Worm (Caenorhabditis elegans) whole organism, young adult: ENCODE results near the gene clec-25.

Experiments used
- B0336.3 ChIP-seq: fragments of 200-800 bp; sonication (Bioruptor generic); IDR thresholded peaks from 2 replicates; pipeline ENCODE4 v1.3.6; 2022; ENCODE audit warnings: missing genetic modification characterization, missing compliant biosample characterization
- C06A6.2 ChIP-seq: fragments of 200-800 bp; sonication (Bioruptor generic); conservative IDR thresholded peaks from 2 replicates; pipeline ENCODE4 v1.3.6; 2022; ENCODE audit warnings: missing genetic modification characterization, missing compliant biosample characterization
- F22D6.2 ChIP-seq: sonication (generic microtip); optimal IDR thresholded peaks from 2 replicates; lab custom pipeline; 2016; ENCODE audit warnings: mild to moderate bottlenecking, missing genetic modification characterization, missing compliant biosample characterization
- F52B5.7 ChIP-seq: sonication (generic microtip); optimal IDR thresholded peaks from 2 replicates; lab custom pipeline; 2016; ENCODE audit warnings: mild to moderate bottlenecking, missing genetic modification characterization, missing compliant biosample characterization
- Y79H2A.3 ChIP-seq: fragments of 200-800 bp; sonication (Bioruptor generic); conservative IDR thresholded peaks from 2 replicates; pipeline ENCODE4 v1.3.6; 2022; ENCODE audit warnings: missing genetic modification reagents, missing genetic modification characterization, missing compliant biosample characterization
- aptf-3 ChIP-seq: fragments of 200-800 bp; sonication (Bioruptor generic); IDR thresholded peaks from 2 replicates; pipeline ENCODE4 v1.3.6; 2022; ENCODE audit warnings: missing genetic modification characterization, missing compliant biosample characterization
- atf-7 ChIP-seq: sonication (generic microtip); optimal IDR thresholded peaks from 2 replicates; lab custom pipeline; 2017; ENCODE audit warnings: mild to moderate bottlenecking, missing genetic modification characterization, missing compliant biosample characterization
- ceh-27 ChIP-seq: fragments of 200-800 bp; sonication (Bioruptor generic); optimal IDR thresholded peaks from 2 replicates; lab custom pipeline; 2018; ENCODE audit warnings: mild to moderate bottlenecking, missing genetic modification characterization, moderate library complexity, missing compliant biosample characterization
- die-1 ChIP-seq: sonication (generic microtip); optimal IDR thresholded peaks from 2 replicates; lab custom pipeline; 2016; ENCODE audit warnings: missing genotype, mild to moderate bottlenecking, missing genetic modification characterization, missing compliant biosample characterization
- dpff-1 ChIP-seq: sonication (generic microtip); optimal IDR thresholded peaks from 2 replicates; lab custom pipeline; 2017; ENCODE audit warnings: mild to moderate bottlenecking, missing genetic modification characterization, missing compliant biosample characterization
- efl-1 ChIP-seq: fragments of 150-350 bp; optimal IDR thresholded peaks from 2 replicates; lab custom pipeline; 2014; ENCODE audit warnings: missing biosample characterization, missing genetic modification reagents, missing genetic modification characterization
- egl-44 ChIP-seq: fragments of 200-800 bp; sonication (Bioruptor generic); IDR thresholded peaks from 2 replicates; pipeline ENCODE4 v1.3.6; 2022; ENCODE audit warnings: missing genetic modification reagents, missing genetic modification characterization, missing compliant biosample characterization
- egrh-3 ChIP-seq: fragments of 200-800 bp; sonication (Bioruptor generic); IDR thresholded peaks from 2 replicates; pipeline ENCODE4 v1.3.6; 2022; ENCODE audit warnings: missing genetic modification reagents, missing genetic modification characterization, missing compliant biosample characterization
- ets-4 ChIP-seq: fragments of 200-800 bp; sonication (Bioruptor generic); optimal IDR thresholded peaks from 2 replicates; lab custom pipeline; 2018; ENCODE audit warnings: mild to moderate bottlenecking, missing genetic modification characterization, missing compliant biosample characterization
- gei-17 ChIP-seq: fragments of 200-800 bp; sonication (Bioruptor generic); optimal IDR thresholded peaks from 2 replicates; lab custom pipeline; 2018; ENCODE audit warnings: mild to moderate bottlenecking, missing genetic modification characterization, missing compliant biosample characterization
- hlh-12 ChIP-seq: sonication (generic microtip); optimal IDR thresholded peaks from 2 replicates; lab custom pipeline; 2016; ENCODE audit warnings: missing genetic modification characterization, missing compliant biosample characterization
- hlh-26 ChIP-seq: fragments of 200-800 bp; sonication (Bioruptor generic); conservative IDR thresholded peaks from 2 replicates; pipeline ENCODE4 v1.3.6; 2022; ENCODE audit warnings: missing genetic modification reagents, missing genetic modification characterization, missing compliant biosample characterization
- hmg-20 ChIP-seq: fragments of 200-800 bp; sonication (Bioruptor generic); IDR thresholded peaks from 2 replicates; pipeline ENCODE4 v1.3.6; 2022; ENCODE audit warnings: missing genetic modification reagents, missing genetic modification characterization, missing compliant biosample characterization
- hsf-1 ChIP-seq: fragments of 200-800 bp; sonication (Bioruptor generic); IDR thresholded peaks from 2 replicates; pipeline ENCODE4 v1.3.6; 2022; ENCODE audit warnings: missing genetic modification reagents, missing genetic modification characterization, missing compliant biosample characterization
- let-526 ChIP-seq: fragments of 200-800 bp; sonication (Bioruptor generic); IDR thresholded peaks from 2 replicates; pipeline ENCODE4 v1.3.6; 2022; ENCODE audit warnings: missing genetic modification reagents, missing genetic modification characterization, missing compliant biosample characterization
- let-607 ChIP-seq, 2 experiments: fragments of 200-800 bp in 1 of 2; sonication (Bioruptor generic) in 1 of 2; sonication (generic microtip) in 1 of 2; optimal IDR thresholded peaks; 2 replicates each; lab custom pipeline; 2016 to 2018; ENCODE audit warnings: mild to moderate bottlenecking in 2 of 2, missing compliant biosample characterization in 2 of 2, missing genetic modification characterization in 2 of 2, moderate library complexity in 2 of 2, missing genotype in 1 of 2
- lin-26 ChIP-seq: fragments of 200-800 bp; sonication (Bioruptor generic); IDR thresholded peaks from 2 replicates; pipeline ENCODE4 v1.3.6; 2022; ENCODE audit warnings: missing genetic modification reagents, missing genetic modification characterization, missing compliant biosample characterization
- mel-28 ChIP-seq: sonication (generic microtip); optimal IDR thresholded peaks from 2 replicates; lab custom pipeline; 2016; ENCODE audit warnings: borderline replicate concordance, mild to moderate bottlenecking, missing genetic modification characterization, missing compliant biosample characterization
- mes-4 ChIP-seq: sonication (generic microtip); optimal IDR thresholded peaks from 2 replicates; lab custom pipeline; 2016; ENCODE audit warnings: missing genotype, missing genetic modification characterization, missing compliant biosample characterization
- mxl-1 ChIP-seq: sonication (generic microtip); optimal IDR thresholded peaks from 2 replicates; lab custom pipeline; 2016; ENCODE audit warnings: missing genetic modification characterization, missing compliant biosample characterization
- nhr-27 ChIP-seq: fragments of 200-800 bp; sonication (Bioruptor generic); optimal IDR thresholded peaks from 2 replicates; lab custom pipeline; 2018; ENCODE audit warnings: mild to moderate bottlenecking, missing genetic modification characterization, moderate library complexity, missing compliant biosample characterization
- nhr-90 ChIP-seq: sonication (generic microtip); optimal IDR thresholded peaks from 2 replicates; lab custom pipeline; 2016; ENCODE audit warnings: missing genotype, mild to moderate bottlenecking, missing genetic modification characterization, missing compliant biosample characterization
- pbrm-1 ChIP-seq: fragments of 200-800 bp; sonication (Bioruptor generic); IDR thresholded peaks from 2 replicates; pipeline ENCODE4 v1.3.6; 2022; ENCODE audit warnings: missing genetic modification reagents, missing genetic modification characterization, missing compliant biosample characterization
- pha-4 ChIP-seq: fragments of 150-350 bp; sonication (generic microtip); optimal IDR thresholded peaks from 2 replicates; lab custom pipeline; 2014; ENCODE audit warnings: missing biosample characterization, missing genetic modification reagents, missing genetic modification characterization
- snpc-3.4 ChIP-seq: sonication (generic microtip); optimal IDR thresholded peaks from 2 replicates; lab custom pipeline; 2017; ENCODE audit warnings: missing genetic modification characterization, mild to moderate bottlenecking, missing compliant biosample characterization, antibody characterized with exemption, moderate library complexity, missing genotype, missing genetic modification reagents
- zfh-2 ChIP-seq: fragments of 200-800 bp; sonication (Bioruptor generic); conservative IDR thresholded peaks from 2 replicates; pipeline ENCODE4 v1.3.6; 2022; ENCODE audit warnings: missing genetic modification reagents, missing genetic modification characterization, missing compliant biosample characterization
- ztf-18 ChIP-seq: sonication (generic microtip); optimal IDR thresholded peaks from 2 replicates; lab custom pipeline; 2016; ENCODE audit warnings: missing genotype, mild to moderate bottlenecking, missing genetic modification characterization, missing compliant biosample characterization
- ztf-3 ChIP-seq: fragments of 200-800 bp; sonication (Bioruptor generic); optimal IDR thresholded peaks from 2 replicates; lab custom pipeline; 2018; ENCODE audit warnings: mild to moderate bottlenecking, missing genetic modification characterization, missing compliant biosample characterization
- ztf-6 ChIP-seq: fragments of 200-800 bp; sonication (Bioruptor generic); IDR thresholded peaks from 2 replicates; pipeline ENCODE4 v1.3.6; 2022; ENCODE audit warnings: missing genetic modification reagents, missing genetic modification characterization, missing compliant biosample characterization

Gene clec-25

DNA sequence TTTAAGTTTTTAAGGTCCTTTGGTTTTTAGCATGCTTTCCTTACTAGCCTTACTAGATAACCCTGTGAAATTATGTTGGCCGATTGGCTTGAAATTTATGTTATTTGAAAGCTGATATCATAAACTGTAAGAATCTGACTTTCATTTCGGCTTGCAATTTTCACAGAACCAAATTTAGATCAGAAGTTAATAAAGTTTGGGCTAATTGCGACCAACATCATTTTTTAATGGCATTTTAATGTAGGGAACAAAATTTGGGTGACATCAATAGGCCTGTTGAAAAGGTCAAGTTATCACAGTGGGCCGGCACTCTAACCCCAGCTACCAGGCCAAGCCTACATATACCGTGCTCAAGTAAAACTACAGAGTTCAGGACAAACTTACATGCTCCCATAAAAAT is 11.7 kb upstream of the clec-25 start:
- TF ChIP-seq gei-17 (GFP tag; lab: Kevin White, UChicago) (no peak), efl-1 (GFP tag; lab: Kevin White, UChicago) (no peak), let-526 (no peak)
- TF ChIP-seq, all 124 proteins: peak for 0

DNA sequence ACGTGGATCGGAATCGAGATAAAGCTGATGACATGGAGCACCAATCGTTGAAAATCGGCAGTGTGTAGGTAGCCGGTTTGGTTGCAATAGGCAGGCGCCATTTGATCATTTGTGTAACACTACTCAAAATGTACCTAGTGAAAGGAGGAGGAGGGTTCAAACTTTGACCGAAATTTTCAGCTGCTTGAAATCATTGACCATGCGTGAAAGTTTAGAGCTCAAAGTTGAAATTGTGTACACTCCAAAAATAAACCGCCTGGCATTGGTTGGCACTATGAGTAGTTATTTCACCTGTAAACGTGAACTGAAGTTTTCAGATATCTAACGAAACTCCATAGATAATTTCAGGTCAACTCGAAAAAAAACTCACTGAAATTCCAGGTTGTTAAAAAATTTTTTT is 11.1 kb upstream of the clec-25 start, which contains the start of gene srh-215:
Gene srh-215 (minus strand): TSS at position 101 of the 400 bp plus-strand sequence.
- TF ChIP-seq nhr-90, result no peak
- no peak for TF ChIP-seq egl-44 (GFP tag; lab: Robert Waterston, UW)
- TF ChIP-seq hmg-20 (GFP tag; lab: Robert Waterston, UW), result no peak
- TF ChIP-seq atf-7 (tag; lab: Kevin White, UChicago), result no peak
- no peak for TF ChIP-seq let-607 (tag; optimal IDR thresholded peaks at IDR 0.05; lab: Kevin White, UChicago)
- no peak for TF ChIP-seq mxl-1 (tag; lab: Kevin White, UChicago)
- TF ChIP-seq C06A6.2 (GFP tag; lab: Robert Waterston, UW), result no peak

DNA sequence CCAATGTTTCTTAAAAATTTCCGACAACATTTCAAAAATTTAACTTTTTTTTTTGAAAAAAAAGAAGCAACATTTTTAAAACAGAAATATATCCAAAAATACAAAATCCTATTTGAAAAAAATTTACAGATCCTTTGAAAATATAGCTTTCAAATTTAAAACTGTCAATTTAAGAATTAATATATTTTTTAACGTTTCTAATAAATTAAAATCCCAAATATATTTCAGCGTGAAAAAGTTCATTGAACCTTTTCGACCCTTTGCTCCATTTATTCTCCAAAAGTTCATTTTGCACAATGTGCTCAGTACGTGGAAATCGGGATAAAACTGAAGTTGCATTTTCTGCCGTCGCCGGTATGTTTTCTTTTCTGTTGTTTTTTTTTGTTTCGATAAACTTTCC is 10.2 kb upstream of the clec-25 start, which contains the start of gene phy-3:
Gene phy-3 (plus strand): TSS at position 301 of the 400 bp plus-strand sequence.
- TF ChIP-seq nhr-27 (no peak), F52B5.7 (tag; lab: Kevin White, UChicago) (no peak), mes-4 (tag; lab: Kevin White, UChicago) (no peak), die-1 (no peak), aptf-3 (no peak), mel-28 (no peak), ztf-6 (GFP tag; lab: Robert Waterston, UW) (no peak), ets-4 (GFP tag; lab: Kevin White, UChicago) (no peak), atf-7 (tag; lab: Kevin White, UChicago) (no peak), C06A6.2 (GFP tag; lab: Robert Waterston, UW) (no peak), F22D6.2 (tag; lab: Kevin White, UChicago) (no peak)

DNA sequence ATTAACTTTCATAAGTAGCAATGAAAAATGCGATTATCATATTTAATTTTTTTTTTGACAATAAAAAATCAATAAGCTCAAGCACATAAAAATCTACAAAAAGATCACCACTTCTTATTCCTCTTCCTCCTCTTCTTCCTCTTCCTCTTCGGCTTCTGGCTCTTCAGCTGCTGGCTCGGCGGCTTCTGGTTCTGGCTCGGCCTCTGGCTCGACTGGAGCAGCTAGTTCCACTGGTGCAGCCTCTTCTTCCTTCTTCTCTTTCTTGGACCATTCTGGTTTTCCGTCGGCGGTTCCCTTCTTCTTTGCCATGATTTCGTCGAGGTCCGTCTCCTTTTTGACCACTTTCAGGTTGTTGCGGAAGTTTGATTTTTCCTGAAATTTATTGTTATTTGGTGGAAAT is 9.4 kb upstream of the clec-25 start:
- TF ChIP-seq egrh-3 (GFP tag; lab: Robert Waterston, UW) (peak; percentile 52; the same call in 1 of the 2 replicates), ztf-3 (GFP tag; lab: Kevin White, UChicago) (no peak)
- TF ChIP-seq, all 124 proteins: peak for 1

DNA sequence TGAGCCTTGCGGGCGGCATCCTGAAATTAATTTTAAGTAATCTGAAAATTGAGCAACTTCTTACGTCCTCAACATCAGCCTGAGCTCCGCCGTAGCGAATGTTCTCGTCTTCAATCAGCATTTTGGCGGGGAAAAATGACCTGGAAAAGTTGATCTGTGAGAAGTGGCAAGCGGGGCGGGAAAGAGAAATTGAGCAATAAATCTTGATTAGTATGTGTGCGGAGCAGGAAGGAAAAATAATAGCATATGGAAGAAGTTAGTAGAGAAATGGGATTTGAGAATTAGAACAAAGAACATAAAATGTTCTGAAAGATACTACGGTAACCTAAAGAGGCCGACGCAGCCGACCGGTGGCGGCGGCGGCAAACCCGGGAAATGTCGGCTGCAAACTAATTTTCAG is 8.1 kb upstream of the clec-25 start, which contains the start of gene tni-3:
Gene tni-3 (minus strand): TSS at position 140 of the 400 bp plus-strand sequence.
- TF ChIP-seq Y79H2A.3 (GFP tag; lab: Robert Waterston, UW), result no peak
- TF ChIP-seq hmg-20 (GFP tag; lab: Robert Waterston, UW), result no peak
- TF ChIP-seq pha-4 (tag; lab: Kevin White, UChicago), result no peak
- TF ChIP-seq hsf-1 (GFP tag; lab: Robert Waterston, UW), result no peak
- no peak for TF ChIP-seq egrh-3 (GFP tag; lab: Robert Waterston, UW)
- no peak for TF ChIP-seq lin-26

DNA sequence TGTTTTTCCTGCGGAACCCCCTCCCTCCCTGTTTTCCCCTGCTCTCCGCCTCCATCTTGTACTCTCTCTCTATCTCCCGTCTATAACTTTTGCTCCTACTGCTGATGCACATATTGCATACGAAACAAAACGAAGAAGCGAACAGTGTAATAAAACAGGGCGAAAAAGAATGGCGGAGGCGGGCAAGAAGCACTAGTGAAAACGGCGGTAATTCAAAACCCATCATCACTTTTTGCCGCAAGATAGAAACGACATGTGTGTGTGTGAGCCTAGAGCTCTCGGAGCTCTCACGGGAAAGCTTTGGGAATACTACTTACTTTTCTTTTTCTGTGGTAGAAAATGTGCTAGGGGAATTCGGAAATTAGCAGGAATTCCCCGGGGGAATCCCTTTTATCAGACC is 6.9 kb upstream of the clec-25 start:
- no peak for TF ChIP-seq ztf-18 (tag; lab: Kevin White, UChicago)
- no peak for TF ChIP-seq pha-4 (tag; lab: Kevin White, UChicago)
- TF ChIP-seq zfh-2 (GFP tag; lab: Robert Waterston, UW), result no peak
- no peak for TF ChIP-seq aptf-3
- TF ChIP-seq hlh-26 (GFP tag; lab: Robert Waterston, UW), result no peak
- no peak for TF ChIP-seq dpff-1 (tag; lab: Kevin White, UChicago)
- no peak for TF ChIP-seq pbrm-1
- no peak for TF ChIP-seq ceh-27
- no peak for TF ChIP-seq snpc-3.4 (tag; lab: Kevin White, UChicago)
- no peak for TF ChIP-seq hlh-12 (tag; lab: Kevin White, UChicago)
- TF ChIP-seq B0336.3 (GFP tag; lab: Robert Waterston, UW), result no peak
- TF ChIP-seq let-526, result no peak
